Worm (Caenorhabditis elegans) whole organism, early embryonic: ENCODE data around the gene H02F09.3.

ENCODE experiments used
- B0310.2 ChIP-seq: sonication (generic microtip); optimal IDR thresholded peaks from 2 replicates; lab custom pipeline; 2016; ENCODE audit warnings: mild to moderate bottlenecking, missing genetic modification characterization, missing compliant biosample characterization
- F13C5.2 ChIP-seq: sonication (generic microtip); optimal IDR thresholded peaks from 2 replicates; lab custom pipeline; 2017; ENCODE audit warnings: mild to moderate bottlenecking, missing genetic modification characterization, inconsistent platforms, missing compliant biosample characterization
- aly-1 ChIP-seq: sonication (generic microtip); optimal IDR thresholded peaks from 2 replicates; lab custom pipeline; 2016; ENCODE audit warnings: missing genetic modification characterization, missing compliant biosample characterization
- ama-1 ChIP-seq: fragments of 150-350 bp; optimal IDR thresholded peaks from 2 replicates; lab custom pipeline; 2014
- ceh-13 ChIP-seq: fragments of 200-800 bp; sonication (Bioruptor generic); optimal IDR thresholded peaks from 2 replicates; lab custom pipeline; 2018; ENCODE audit warnings: mild to moderate bottlenecking, missing genetic modification characterization, missing compliant biosample characterization
- ets-7 ChIP-seq: sonication (generic microtip); optimal IDR thresholded peaks from 2 replicates; lab custom pipeline; 2016; ENCODE audit warnings: missing genotype, missing genetic modification characterization, missing compliant biosample characterization
- hmbx-1 ChIP-seq: sonication (generic microtip); optimal IDR thresholded peaks from 2 replicates; lab custom pipeline; 2016; ENCODE audit warnings: mild to moderate bottlenecking, missing genetic modification characterization, missing compliant biosample characterization
- pes-1 ChIP-seq: fragments of 200-800 bp; sonication (Bioruptor generic); IDR thresholded peaks from 2 replicates; pipeline ENCODE4 v1.3.6; 2022; ENCODE audit warnings: missing genetic modification reagents, missing genetic modification characterization, missing compliant biosample characterization

- TF ChIP-seq ama-1 (lab: Kevin White, UChicago) (no peak), ets-7 (tag; lab: Kevin White, UChicago) (no peak), hmbx-1 (tag; lab: Kevin White, UChicago) (no peak), ceh-13 (GFP tag; lab: Kevin White, UChicago) (no peak), pes-1 (no peak), B0310.2 (tag; lab: Kevin White, UChicago) (no peak), F13C5.2 (no peak), aly-1 (tag; lab: Kevin White, UChicago) (no peak)
These were observed 41.1 kb upstream of the H02F09.3 start for ce11 chrX:1527338-1527737.
